Fruit fly (Drosophila melanogaster) whole organism, adult: ENCODE measurements around the gene Nca.

ENCODE experiments used
- CG11617 ChIP-seq: fragments of 200-800 bp; sonication (Bioruptor generic); optimal IDR thresholded peaks from 2 replicates; lab custom pipeline; 2017; ENCODE audit warnings: mild to moderate bottlenecking, missing biosample characterization, missing genetic modification reagents, missing genetic modification characterization
- CG12768 ChIP-seq: fragments of 200-800 bp; sonication (Bioruptor generic); optimal IDR thresholded peaks from 2 replicates; lab custom pipeline; 2017; ENCODE audit warnings: missing biosample characterization, missing genetic modification characterization, mild to moderate bottlenecking, moderate library complexity, missing genetic modification reagents
- CG14711 ChIP-seq: fragments of 200-800 bp; sonication (Bioruptor generic); optimal IDR thresholded peaks from 2 replicates; lab custom pipeline; 2018; ENCODE audit warnings: missing biosample characterization, mild to moderate bottlenecking, missing genetic modification characterization, moderate library complexity
- CG1620 ChIP-seq: fragments of 200-800 bp; sonication (Bioruptor generic); optimal IDR thresholded peaks from 2 replicates; lab custom pipeline; 2016; ENCODE audit warnings: missing biosample characterization, missing genetic modification characterization
- CG33017 ChIP-seq: fragments of 200-800 bp; sonication (Bioruptor generic); optimal IDR thresholded peaks from 2 replicates; lab custom pipeline; 2018; ENCODE audit warnings: missing biosample characterization, mild to moderate bottlenecking, missing genetic modification characterization, moderate library complexity
- CG5204 ChIP-seq: fragments of 200-800 bp; sonication (Bioruptor generic); optimal IDR thresholded peaks from 2 replicates; lab custom pipeline; 2016; ENCODE audit warnings: missing biosample characterization, missing genetic modification characterization
- CG7045 ChIP-seq: fragments of 200-800 bp; sonication (Bioruptor generic); optimal IDR thresholded peaks from 2 replicates; lab custom pipeline; 2017; ENCODE audit warnings: missing biosample characterization, mild to moderate bottlenecking, missing genetic modification characterization
- CG7101 ChIP-seq: fragments of 200-800 bp; sonication (Bioruptor generic); optimal IDR thresholded peaks from 2 replicates; lab custom pipeline; 2018; ENCODE audit warnings: missing biosample characterization, mild to moderate bottlenecking, missing genetic modification characterization, moderate library complexity
- Clk ChIP-seq: fragments of 200-800 bp; sonication (Bioruptor generic); optimal IDR thresholded peaks from 2 replicates; lab custom pipeline; 2017; ENCODE audit warnings: missing biosample characterization, missing genetic modification characterization
- Crg-1 ChIP-seq: fragments of 200-800 bp; sonication (Bioruptor generic); optimal IDR thresholded peaks from 2 replicates; lab custom pipeline; 2016; ENCODE audit warnings: missing biosample characterization, missing genetic modification characterization
- Hr96 ChIP-seq: fragments of 200-800 bp; sonication (Bioruptor generic); optimal IDR thresholded peaks from 2 replicates; lab custom pipeline; 2016; ENCODE audit warnings: missing biosample characterization, missing genetic modification characterization
- Mnt ChIP-seq: fragments of 200-800 bp; sonication (Bioruptor generic); optimal IDR thresholded peaks from 2 replicates; lab custom pipeline; 2016; ENCODE audit warnings: missing biosample characterization, mild to moderate bottlenecking, missing genetic modification characterization
- bab1 ChIP-seq: fragments of 200-800 bp; sonication (Bioruptor generic); optimal IDR thresholded peaks from 3 replicates; lab custom pipeline; 2019; ENCODE audit warnings: missing biosample characterization, mild to moderate bottlenecking, missing genetic modification characterization, moderate library complexity
- cic ChIP-seq: fragments of 200-800 bp; sonication (Bioruptor generic); optimal IDR thresholded peaks from 2 replicates; lab custom pipeline; 2017; ENCODE audit warnings: missing biosample characterization, mild to moderate bottlenecking, missing genetic modification characterization, moderate library complexity
- cnc ChIP-seq, 2 experiments: fragments of >200 bp; optimal IDR thresholded peaks; 2 replicates each; lab custom pipeline; 2017
- kay ChIP-seq: fragments of 200-800 bp; sonication (Bioruptor generic); peaks from one replicate; lab custom pipeline; 2016; ENCODE audit warnings: missing biosample characterization, missing genetic modification characterization, borderline replicate concordance
- ovo ChIP-seq: fragments of 200-800 bp; sonication (Bioruptor generic); optimal IDR thresholded peaks from 2 replicates; lab custom pipeline; 2016; ENCODE audit warnings: missing biosample characterization, missing genetic modification characterization
- pad ChIP-seq: fragments of 200-800 bp; sonication (Bioruptor generic); optimal IDR thresholded peaks from 3 replicates; lab custom pipeline; 2017; ENCODE audit warnings: missing biosample characterization, missing genetic modification characterization, mild to moderate bottlenecking, moderate library complexity, missing genetic modification reagents
- tj ChIP-seq: fragments of 200-800 bp; sonication (Bioruptor generic); optimal IDR thresholded peaks from 3 replicates; lab custom pipeline; 2017; ENCODE audit warnings: missing biosample characterization, mild to moderate bottlenecking, missing genetic modification characterization, moderate library complexity
- toe ChIP-seq: fragments of 200-800 bp; sonication (Bioruptor generic); optimal IDR thresholded peaks from 2 replicates; lab custom pipeline; 2016; ENCODE audit warnings: missing biosample characterization, missing genetic modification characterization

Gene Nca

DNA sequence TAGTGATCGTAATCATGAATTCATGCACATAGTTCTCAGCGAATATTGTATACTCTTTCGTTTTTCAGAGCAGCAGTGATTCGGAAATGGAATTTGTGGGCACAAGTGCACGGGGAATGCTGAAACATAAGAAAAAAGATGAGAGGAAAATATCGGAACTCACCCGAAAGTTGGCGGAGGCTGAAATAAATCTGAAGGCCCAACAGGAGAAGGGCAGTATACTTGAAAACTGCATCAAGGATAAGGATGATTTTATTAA is 11.5 kb downstream of the Nca start:
- TF ChIP-seq CG12768 (GFP tag; lab: Kevin White, UChicago), result no peak
- no peak for TF ChIP-seq Clk
- no peak for TF ChIP-seq CG33017 (tag; lab: Kevin White, UChicago)
- TF ChIP-seq CG7045 (GFP tag; lab: Kevin White, UChicago), result no peak
- no peak for TF ChIP-seq ovo (GFP tag; lab: Kevin White, UChicago)
- TF ChIP-seq Hr96 (GFP tag; lab: Kevin White, UChicago), result no peak
- TF ChIP-seq cnc (optimal IDR thresholded peaks at IDR 0.05; lab: Kevin White, UChicago), result no peak
- no peak for TF ChIP-seq tj
- TF ChIP-seq CG11617 (GFP tag; lab: Kevin White, UChicago), result no peak
- TF ChIP-seq toe, result no peak
- TF ChIP-seq Mnt (GFP tag; lab: Kevin White, UChicago), result no peak

dm6 chr3L:20004442-20004869 is 12.8 kb downstream of the Nca start:
- TF ChIP-seq CG1620 (GFP tag; lab: Kevin White, UChicago) (no peak), toe (no peak), Clk (no peak), CG14711 (tag; lab: Kevin White, UChicago) (no peak), ovo (GFP tag; lab: Kevin White, UChicago) (no peak), CG33017 (tag; lab: Kevin White, UChicago) (no peak), Mnt (GFP tag; lab: Kevin White, UChicago) (no peak), cic (GFP tag; lab: Kevin White, UChicago) (no peak), pad (no peak), CG11617 (GFP tag; lab: Kevin White, UChicago) (no peak)

DNA sequence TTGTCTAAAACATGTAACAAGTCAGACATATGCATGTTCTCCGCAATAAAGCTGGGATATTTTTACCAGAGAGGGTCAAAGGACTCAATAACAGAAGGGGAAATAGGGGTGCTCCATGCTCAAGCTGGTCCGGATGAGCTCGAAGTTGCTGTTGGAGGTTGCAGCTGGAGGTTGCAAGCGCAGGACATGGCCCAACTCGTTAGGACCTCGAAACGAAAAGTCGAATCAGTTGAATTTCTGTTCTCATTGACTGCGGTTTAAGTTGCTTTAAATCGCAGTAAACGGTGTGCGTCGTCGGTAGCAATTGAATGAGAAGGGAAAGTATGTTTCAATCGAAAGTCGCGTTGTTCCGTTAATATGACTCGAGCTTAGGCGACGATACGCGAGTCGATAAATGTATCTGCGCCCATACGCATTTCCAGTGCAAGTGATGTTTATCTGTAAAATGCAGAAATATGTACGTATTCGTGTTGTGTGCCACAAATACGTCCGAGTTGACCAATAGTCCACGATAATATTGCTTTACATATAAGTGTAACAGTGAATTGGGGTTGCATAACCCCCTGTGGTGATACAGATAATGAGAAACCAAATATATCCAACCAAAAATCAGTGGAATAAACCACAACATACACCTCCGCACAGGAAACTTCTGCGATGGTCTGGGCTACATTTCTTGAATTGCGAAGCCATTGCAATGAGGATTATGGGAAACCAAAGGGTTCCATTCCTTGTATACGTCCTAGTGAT is 13.5 kb downstream of the Nca start, which contains the start of gene kug:
TSS of gene kug (plus strand) at position 269 of the 750 bp plus-strand sequence.
- TF ChIP-seq CG5204 (GFP tag; lab: Kevin White, UChicago), result no peak
- peak; percentile 79 for TF ChIP-seq pad
- TF ChIP-seq CG1620 (GFP tag; lab: Kevin White, UChicago), result no peak
- TF ChIP-seq Mnt (GFP tag; lab: Kevin White, UChicago), result no peak
- TF ChIP-seq bab1 (GFP tag; lab: Kevin White, UChicago), result no peak
- TF ChIP-seq kay (GFP tag; lab: Kevin White, UChicago), result no peak
- no peak for TF ChIP-seq CG7101

- TF ChIP-seq pad, result no peak
- no peak for TF ChIP-seq CG11617 (GFP tag; lab: Kevin White, UChicago)
- peak; percentile 14 for TF ChIP-seq tj
- no peak for TF ChIP-seq CG7045 (GFP tag; lab: Kevin White, UChicago)
- peak; percentile 32 for TF ChIP-seq bab1 (GFP tag; lab: Kevin White, UChicago)
Measured at dm6 chr3L:20006269-20007265, 14.9 kb downstream of the Nca start.

DNA sequence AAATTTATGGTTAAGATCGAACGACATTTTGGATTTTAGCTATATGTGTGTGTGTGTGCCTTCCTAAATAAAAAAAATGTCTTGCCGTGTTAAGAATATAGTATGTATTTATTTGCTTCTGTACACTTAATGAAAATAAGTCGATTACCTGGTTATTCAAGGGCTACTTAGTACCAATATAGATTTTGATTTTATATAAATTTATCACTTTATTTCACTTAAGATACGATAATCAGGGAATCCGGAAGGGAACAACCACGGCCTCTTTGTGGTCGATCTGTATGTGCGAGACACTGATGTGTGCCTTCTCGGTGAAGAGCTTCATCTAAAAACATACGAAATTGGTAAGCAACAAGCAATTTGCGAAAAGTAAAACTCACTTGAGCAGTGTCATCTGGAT is 36.0 kb downstream of the Nca start, which contains the start of gene CG14183:
TSS of gene CG14183 (minus strand) at position 101 of the 400 bp plus-strand sequence.
- TF ChIP-seq kay (GFP tag; lab: Kevin White, UChicago) (no peak), CG33017 (tag; lab: Kevin White, UChicago) (no peak), Clk (no peak)

dm6 chr3L:20028753-20029152 is 37.1 kb downstream of the Nca start, which contains the start of gene Lamtor1:
Gene Lamtor1, minus strand, starts transcription at chr3L:20029020.
- no peak for TF ChIP-seq CG14711 (tag; lab: Kevin White, UChicago)
- no peak for TF ChIP-seq CG5204 (GFP tag; lab: Kevin White, UChicago)
- peak; percentile 27 for TF ChIP-seq bab1 (GFP tag; lab: Kevin White, UChicago)
- TF ChIP-seq cic (GFP tag; lab: Kevin White, UChicago), result no peak
- TF ChIP-seq toe, result no peak
- TF ChIP-seq CG7101, result no peak

dm6 chr3L:20036610-20037009 is 44.9 kb downstream of the Nca start:
- TF ChIP-seq CG7101 (no peak), Clk (no peak), toe (no peak), kay (GFP tag; lab: Kevin White, UChicago) (no peak), Crg-1 (GFP tag; lab: Kevin White, UChicago) (no peak), ovo (GFP tag; lab: Kevin White, UChicago) (no peak), CG14711 (tag; lab: Kevin White, UChicago) (no peak), CG5204 (GFP tag; lab: Kevin White, UChicago) (no peak), CG11617 (GFP tag; lab: Kevin White, UChicago) (no peak), CG33017 (tag; lab: Kevin White, UChicago) (no peak), CG12768 (GFP tag; lab: Kevin White, UChicago) (no peak), pad (no peak), cic (GFP tag; lab: Kevin White, UChicago) (no peak), cnc (optimal IDR thresholded peaks at IDR 0.05; lab: Kevin White, UChicago) (no peak)
